Worm (Caenorhabditis elegans): ENCODE results near the gene dcap-2.

ce11 chrIV:13482469-13482868 is 39.2 kb downstream of the dcap-2 start, which contains the start of gene Y38H8A.1:
- no peak for TF ChIP-seq cog-1 (tag; optimal IDR thresholded peaks at IDR 0.05)
- no peak for TF ChIP-seq klf-2 (GFP tag; conservative IDR thresholded peaks at IDR 0.05)
- no peak for TF ChIP-seq med-1 (GFP tag; optimal IDR thresholded peaks at IDR 0.05; ENCODE audit: insufficient read depth)
- no peak for TF ChIP-seq tab-1 (GFP tag; IDR thresholded peaks at IDR 0.05)
- TF ChIP-seq ztf-29 (GFP tag; IDR thresholded peaks at IDR 0.05): no peak
- TF ChIP-seq ztf-23 (GFP tag; IDR thresholded peaks at IDR 0.05): no peak

Data from whole organism, midembryonic.